Worm (Caenorhabditis elegans) whole organism, midembryonic: ENCODE results near the gene gpb-1.

ENCODE experiments used
- T22C8.4 ChIP-seq: fragments of 200-800 bp; sonication (Bioruptor generic); IDR thresholded peaks from 2 replicates; pipeline ENCODE4 v1.3.6; 2022; ENCODE audit warnings: missing genetic modification characterization, missing compliant biosample characterization
- cog-1 ChIP-seq: sonication (generic microtip); optimal IDR thresholded peaks from 2 replicates; lab custom pipeline; 2016; ENCODE audit warnings: missing genetic modification characterization, missing compliant biosample characterization
- flt-1 ChIP-seq: fragments of 200-800 bp; sonication (Bioruptor generic); IDR thresholded peaks from 2 replicates; pipeline ENCODE4 v1.3.6; 2022; ENCODE audit warnings: missing genetic modification characterization, missing compliant biosample characterization
- klf-2 ChIP-seq: fragments of 200-800 bp; sonication (Bioruptor generic); conservative IDR thresholded peaks from 2 replicates; pipeline ENCODE4 v1.3.6; 2022; ENCODE audit warnings: missing genetic modification reagents, missing genetic modification characterization, missing compliant biosample characterization
- med-1 ChIP-seq: sonication (generic microtip); optimal IDR thresholded peaks from 2 replicates; lab custom pipeline; 2017; ENCODE audit warnings: missing genetic modification characterization, mild to moderate bottlenecking, missing compliant biosample characterization, antibody characterized with exemption, missing genetic modification reagents; ENCODE audit not compliant: insufficient read depth
- ref-1 ChIP-seq: fragments of 200-800 bp; sonication (Bioruptor generic); conservative IDR thresholded peaks from 2 replicates; pipeline ENCODE4 v1.3.6; 2022; ENCODE audit warnings: missing genetic modification reagents, missing genetic modification characterization, missing compliant biosample characterization
- tab-1 ChIP-seq: fragments of 200-800 bp; sonication (Bioruptor generic); IDR thresholded peaks from 2 replicates; pipeline ENCODE4 v1.3.6; 2022; ENCODE audit warnings: missing genetic modification characterization, missing compliant biosample characterization
- ztf-23 ChIP-seq: fragments of 200-800 bp; sonication (Bioruptor generic); IDR thresholded peaks from 2 replicates; pipeline ENCODE4 v1.3.6; 2022; ENCODE audit warnings: missing genetic modification reagents, missing genetic modification characterization, missing compliant biosample characterization
- ztf-29 ChIP-seq: fragments of 200-800 bp; sonication (Bioruptor generic); IDR thresholded peaks from 2 replicates; pipeline ENCODE4 v1.3.6; 2022; ENCODE audit warnings: missing genetic modification reagents, missing genetic modification characterization, missing compliant biosample characterization

DNA sequence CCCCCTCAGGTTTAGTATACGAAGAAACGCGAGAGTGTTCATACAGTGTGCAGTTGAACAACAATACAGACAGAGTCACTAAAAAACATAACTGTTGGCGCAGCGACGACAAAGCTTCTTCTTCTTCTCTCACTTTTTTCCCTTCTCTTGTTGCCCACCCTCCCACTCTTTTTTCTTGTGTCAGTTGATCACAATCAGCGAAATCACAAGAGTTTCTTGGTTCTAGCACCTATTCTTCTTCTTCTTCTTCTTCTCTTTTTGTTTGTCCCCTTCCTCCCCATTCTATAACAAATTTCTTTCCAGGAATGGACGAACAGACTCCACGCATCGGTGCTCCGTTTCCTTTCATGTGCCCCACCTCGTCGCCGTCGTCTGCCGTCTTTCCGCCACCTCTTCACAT, 42.0 kb upstream of the gpb-1 start, which contains the start of gene F43G6.4:
- no peak for TF ChIP-seq flt-1 (GFP tag; lab: Robert Waterston, UW)
- TF ChIP-seq T22C8.4 (GFP tag; lab: Robert Waterston, UW) = no peak
- TF ChIP-seq ref-1 (GFP tag; lab: Robert Waterston, UW) = no peak
- TF ChIP-seq tab-1 (GFP tag; lab: Robert Waterston, UW) = no peak
- no peak for TF ChIP-seq klf-2 (GFP tag; lab: Robert Waterston, UW)
- TF ChIP-seq med-1 (GFP tag; lab: Kevin White, UChicago) = no peak
- no peak for TF ChIP-seq cog-1 (tag; lab: Kevin White, UChicago)
- no peak for TF ChIP-seq ztf-29 (GFP tag; lab: Robert Waterston, UW)
- no peak for TF ChIP-seq ztf-23 (GFP tag; lab: Robert Waterston, UW)
